Worm (Caenorhabditis elegans) whole organism, mixed stage, embryonic: Measurements from ENCODE around the gene C03G6.17.

Experiments
- M03D4.4 ChIP-seq: sonication (generic microtip); optimal IDR thresholded peaks from 2 replicates; lab custom pipeline; 2017; ENCODE audit warnings: mild to moderate bottlenecking, missing genetic modification characterization, missing compliant biosample characterization
- bed-3 ChIP-seq: fragments of 200-800 bp; sonication (Bioruptor generic); optimal IDR thresholded peaks from 3 replicates; lab custom pipeline; 2018; ENCODE audit warnings: mild to moderate bottlenecking, missing genetic modification characterization, moderate library complexity, missing compliant biosample characterization
- blmp-1 ChIP-seq: fragments of 150-350 bp; optimal IDR thresholded peaks from 2 replicates; lab custom pipeline; 2014; ENCODE audit warnings: missing biosample characterization, missing genetic modification characterization
- ceh-39 ChIP-seq: fragments of 150-350 bp; optimal IDR thresholded peaks from 2 replicates; lab custom pipeline; 2014; ENCODE audit warnings: missing biosample characterization, missing genetic modification characterization
- ceh-43 ChIP-seq: fragments of 200-800 bp; sonication (Bioruptor generic); optimal IDR thresholded peaks from 2 replicates; lab custom pipeline; 2018; ENCODE audit warnings: mild to moderate bottlenecking, missing genetic modification characterization, moderate library complexity, missing compliant biosample characterization
- ceh-83 ChIP-seq: fragments of 200-800 bp; sonication (Bioruptor generic); optimal IDR thresholded peaks from 2 replicates; lab custom pipeline; 2018; ENCODE audit warnings: mild to moderate bottlenecking, missing genetic modification characterization, missing compliant biosample characterization
- ces-1 ChIP-seq: fragments of 150-350 bp; optimal IDR thresholded peaks from 2 replicates; lab custom pipeline; 2014; ENCODE audit warnings: missing biosample characterization, missing genetic modification reagents, missing genetic modification characterization
- cnd-1 ChIP-seq: fragments of 200-800 bp; sonication (Bioruptor generic); optimal IDR thresholded peaks from 2 replicates; lab custom pipeline; 2018; ENCODE audit warnings: mild to moderate bottlenecking, missing genetic modification characterization, missing compliant biosample characterization
- drap-1 ChIP-seq: fragments of 200-800 bp; sonication (Bioruptor generic); optimal IDR thresholded peaks from 3 replicates; lab custom pipeline; 2018; ENCODE audit warnings: mild to moderate bottlenecking, missing genetic modification characterization, missing compliant biosample characterization
- elt-1 ChIP-seq: sonication (generic microtip); optimal IDR thresholded peaks from 2 replicates; lab custom pipeline; 2017; ENCODE audit warnings: missing genetic modification characterization, mild to moderate bottlenecking, missing compliant biosample characterization, antibody characterized with exemption, moderate library complexity, borderline replicate concordance; ENCODE audit not compliant: insufficient read depth
- elt-3 ChIP-seq: fragments of 150-350 bp; optimal IDR thresholded peaks from 2 replicates; lab custom pipeline; 2014; ENCODE audit warnings: missing biosample characterization, missing genetic modification characterization
- flh-1 ChIP-seq: fragments of 200-800 bp; sonication (Bioruptor generic); optimal IDR thresholded peaks from 2 replicates; lab custom pipeline; 2018; ENCODE audit warnings: mild to moderate bottlenecking, missing genetic modification characterization, moderate library complexity, missing compliant biosample characterization
- hlh-1 ChIP-seq: fragments of 150-350 bp; optimal IDR thresholded peaks from 2 replicates; lab custom pipeline; 2014; ENCODE audit warnings: missing biosample characterization, missing genetic modification reagents, missing genetic modification characterization
- lin-32 ChIP-seq: fragments of 200-800 bp; sonication (Bioruptor generic); optimal IDR thresholded peaks from 2 replicates; lab custom pipeline; 2018; ENCODE audit warnings: mild to moderate bottlenecking, missing genetic modification characterization, missing compliant biosample characterization
- lsy-2 ChIP-seq: fragments of 150-350 bp; optimal IDR thresholded peaks from 2 replicates; lab custom pipeline; 2014; ENCODE audit warnings: missing biosample characterization, missing genetic modification characterization
- mab-5 ChIP-seq: fragments of 150-350 bp; optimal IDR thresholded peaks from 2 replicates; lab custom pipeline; 2014; ENCODE audit warnings: missing biosample characterization, missing genetic modification characterization
- mep-1 ChIP-seq: fragments of 150-350 bp; optimal IDR thresholded peaks from 2 replicates; lab custom pipeline; 2017; ENCODE audit warnings: missing biosample characterization, missing genetic modification reagents, missing genetic modification characterization, inconsistent platforms
- mls-2 ChIP-seq: sonication (generic microtip); optimal IDR thresholded peaks from 2 replicates; lab custom pipeline; 2016; ENCODE audit warnings: mild to moderate bottlenecking, missing genetic modification characterization, moderate library complexity, missing compliant biosample characterization
- nhr-12 ChIP-seq: fragments of 150-350 bp; optimal IDR thresholded peaks from 2 replicates; lab custom pipeline; 2014; ENCODE audit warnings: missing biosample characterization, missing genetic modification characterization
- nhr-2 ChIP-seq: fragments of 150-350 bp; optimal IDR thresholded peaks from 2 replicates; lab custom pipeline; 2014; ENCODE audit warnings: missing biosample characterization, missing genetic modification characterization
- nhr-237 ChIP-seq: fragments of 150-350 bp; optimal IDR thresholded peaks from 2 replicates; lab custom pipeline; 2014; ENCODE audit warnings: missing biosample characterization, missing genetic modification characterization
- nhr-28 ChIP-seq: fragments of 150-350 bp; optimal IDR thresholded peaks from 2 replicates; lab custom pipeline; 2014; ENCODE audit warnings: missing biosample characterization, missing genetic modification characterization
- nhr-76 ChIP-seq: sonication (generic microtip); optimal IDR thresholded peaks from 2 replicates; lab custom pipeline; 2017; ENCODE audit warnings: missing biosample characterization, missing genetic modification characterization
- sem-2 ChIP-seq: fragments of 200-800 bp; sonication (Bioruptor generic); optimal IDR thresholded peaks from 2 replicates; lab custom pipeline; 2018; ENCODE audit warnings: mild to moderate bottlenecking, missing genetic modification characterization, missing compliant biosample characterization
- snpc-4 ChIP-seq: fragments of 150-350 bp; optimal IDR thresholded peaks from 2 replicates; lab custom pipeline; 2014; ENCODE audit warnings: missing biosample characterization, missing genetic modification characterization
- sptf-1 ChIP-seq: sonication (generic microtip); optimal IDR thresholded peaks from 2 replicates; lab custom pipeline; 2017; ENCODE audit warnings: mild to moderate bottlenecking, missing genetic modification characterization, moderate library complexity, missing compliant biosample characterization
- tbx-8 ChIP-seq: fragments of 200-800 bp; sonication (Bioruptor generic); optimal IDR thresholded peaks from 2 replicates; lab custom pipeline; 2018; ENCODE audit warnings: mild to moderate bottlenecking, missing genetic modification characterization, moderate library complexity, missing compliant biosample characterization
- unc-120 ChIP-seq: sonication (generic microtip); optimal IDR thresholded peaks from 2 replicates; lab custom pipeline; 2017; ENCODE audit warnings: missing genetic modification characterization, missing compliant biosample characterization; ENCODE audit not compliant: poor library complexity, severe bottlenecking
- unc-39 ChIP-seq: fragments of 150-350 bp; optimal IDR thresholded peaks from 2 replicates; lab custom pipeline; 2014; ENCODE audit warnings: missing biosample characterization, missing genetic modification characterization
- unc-62 ChIP-seq: fragments of 150-350 bp; optimal IDR thresholded peaks from 2 replicates; lab custom pipeline; 2014; ENCODE audit warnings: missing biosample characterization, missing genetic modification reagents, missing genetic modification characterization
- zip-8 ChIP-seq: fragments of 150-350 bp; optimal IDR thresholded peaks from 2 replicates; lab custom pipeline; 2014; ENCODE audit warnings: missing biosample characterization, missing genetic modification characterization
- ztf-11 ChIP-seq: fragments of 150-350 bp; optimal IDR thresholded peaks from 2 replicates; lab custom pipeline; 2014; ENCODE audit warnings: missing biosample characterization, missing genetic modification characterization

C03G6.17 gene

DNA sequence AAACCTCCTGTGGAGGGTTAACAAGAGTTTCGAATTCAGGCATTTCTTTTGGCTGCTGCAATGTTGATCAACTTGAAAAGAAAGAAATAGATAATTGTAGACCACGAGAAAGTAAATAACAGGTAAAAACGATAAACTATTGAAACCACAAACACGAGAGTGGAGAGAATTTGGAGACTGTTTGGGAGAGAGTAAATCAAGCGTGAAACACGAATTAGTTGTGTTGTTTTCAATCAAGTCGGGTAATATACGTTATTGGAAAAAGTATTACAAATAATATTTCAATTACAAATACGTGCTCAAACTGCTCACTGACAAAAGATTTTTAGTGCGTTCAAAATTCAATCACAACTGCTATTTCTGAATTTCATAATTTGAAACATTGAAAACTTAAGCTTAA is at the start of gene C03G6.17:
TSS of gene C03G6.17 (minus strand) at position 101 of the 400 bp plus-strand sequence.
- TF ChIP-seq nhr-76 (tag; lab: Kevin White, UChicago) (no peak), nhr-2 (tag; lab: Kevin White, UChicago) (no peak), mls-2 (tag; lab: Kevin White, UChicago) (no peak), zip-8 (no peak), nhr-28 (tag; lab: Kevin White, UChicago) (no peak), nhr-12 (tag; lab: Kevin White, UChicago) (no peak), ces-1 (GFP tag; lab: Kevin White, UChicago) (no peak), unc-62 (GFP tag; lab: Kevin White, UChicago) (no peak), lin-32 (GFP tag; lab: Kevin White, UChicago) (no peak), ceh-43 (GFP tag; lab: Kevin White, UChicago) (no peak), cnd-1 (tag; lab: Kevin White, UChicago) (no peak), drap-1 (GFP tag; lab: Kevin White, UChicago) (no peak), bed-3 (no peak), elt-1 (tag; lab: Kevin White, UChicago) (no peak), sptf-1 (no peak), M03D4.4 (tag; lab: Kevin White, UChicago) (no peak), elt-3 (tag; lab: Kevin White, UChicago) (no peak), mab-5 (tag; lab: Kevin White, UChicago) (no peak), unc-120 (tag; lab: Kevin White, UChicago) (no peak), ceh-83 (no peak)

DNA sequence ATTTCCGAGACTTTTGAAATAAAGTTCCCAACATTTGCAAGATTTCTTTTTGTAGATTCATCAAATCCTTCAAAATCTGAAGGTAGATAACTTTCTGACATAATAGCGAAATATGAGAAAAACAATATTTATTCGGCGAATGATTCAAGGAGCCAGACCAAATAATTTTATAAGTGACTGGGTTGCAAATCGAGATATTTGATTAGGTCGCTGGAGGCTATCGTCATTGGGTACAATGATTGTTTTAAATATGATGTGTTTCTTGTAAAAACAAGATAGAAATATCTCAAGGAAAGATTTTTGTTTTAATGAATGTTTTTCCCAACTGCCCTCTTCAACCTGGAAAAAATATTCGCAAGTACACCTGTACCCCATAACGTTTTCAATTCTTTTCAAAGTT is 48.0 kb upstream of the C03G6.17 start, which contains the start of gene srw-69:
TSS of gene srw-69 (minus strand) at position 101 of the 400 bp plus-strand sequence.
- TF ChIP-seq mab-5 (tag; lab: Kevin White, UChicago) (no peak), snpc-4 (tag; lab: Kevin White, UChicago) (no peak), M03D4.4 (tag; lab: Kevin White, UChicago) (no peak), elt-3 (tag; lab: Kevin White, UChicago) (no peak), flh-1 (GFP tag; lab: Kevin White, UChicago) (no peak), lin-32 (GFP tag; lab: Kevin White, UChicago) (no peak), unc-62 (GFP tag; lab: Kevin White, UChicago) (no peak)

DNA sequence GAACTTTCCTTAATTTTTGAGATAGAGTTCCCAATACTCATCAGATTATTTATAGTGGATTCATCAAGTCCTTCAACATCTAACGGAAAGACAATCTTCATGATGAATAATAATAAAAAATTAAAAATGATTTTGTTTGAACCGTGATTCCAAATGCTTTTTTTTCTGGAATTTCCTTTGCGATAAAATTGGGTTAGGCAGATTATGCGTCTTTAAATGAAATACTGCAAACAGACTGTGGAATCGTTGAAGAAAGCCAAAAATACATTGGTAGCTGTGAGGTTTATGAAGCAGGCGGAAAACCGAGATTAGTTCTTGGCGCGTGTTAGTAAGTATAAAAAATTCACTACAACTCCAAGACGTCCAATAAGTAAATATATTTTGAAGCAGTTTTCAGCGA is 45.7 kb upstream of the C03G6.17 start, which contains the start of gene srw-68:
TSS of gene srw-68 (minus strand) at position 101 of the 400 bp plus-strand sequence.
- TF ChIP-seq M03D4.4 (tag; lab: Kevin White, UChicago): no peak
- no peak for TF ChIP-seq nhr-76 (tag; lab: Kevin White, UChicago)
- no peak for TF ChIP-seq mab-5 (tag; lab: Kevin White, UChicago)
- no peak for TF ChIP-seq tbx-8
- TF ChIP-seq nhr-237: no peak
- TF ChIP-seq lin-32 (GFP tag; lab: Kevin White, UChicago): no peak
- no peak for TF ChIP-seq ces-1 (GFP tag; lab: Kevin White, UChicago)
- TF ChIP-seq sem-2: no peak
- no peak for TF ChIP-seq lsy-2
- TF ChIP-seq mep-1 (tag; lab: Kevin White, UChicago): no peak
- TF ChIP-seq ztf-11 (tag; lab: Kevin White, UChicago): no peak
- no peak for TF ChIP-seq sptf-1
- no peak for TF ChIP-seq snpc-4 (tag; lab: Kevin White, UChicago)
- no peak for TF ChIP-seq cnd-1 (tag; lab: Kevin White, UChicago)
- no peak for TF ChIP-seq nhr-28 (tag; lab: Kevin White, UChicago)

DNA sequence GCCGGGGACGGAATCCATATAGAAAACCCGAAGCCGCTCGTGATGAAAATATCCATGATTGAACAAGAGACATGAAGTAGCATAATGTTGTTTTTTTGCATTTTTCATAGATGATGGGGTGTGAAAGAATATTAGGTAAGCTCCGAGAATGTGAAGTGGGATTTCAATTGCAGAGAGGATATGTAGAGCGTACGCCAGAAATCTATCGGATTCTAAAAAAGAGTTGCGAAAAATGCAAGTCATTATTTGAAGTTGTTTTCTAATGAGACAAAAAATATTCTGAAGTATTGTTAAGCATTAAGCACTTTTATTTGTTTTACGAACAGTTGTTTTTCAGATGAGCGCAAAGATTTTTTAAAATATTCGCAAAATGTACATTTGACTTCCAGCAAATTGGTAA is 43.4 kb upstream of the C03G6.17 start, which contains the start of gene F18E3.10:
TSS of gene F18E3.10 (minus strand) at position 101 of the 400 bp plus-strand sequence.
- no peak for TF ChIP-seq drap-1 (GFP tag; lab: Kevin White, UChicago)
- TF ChIP-seq M03D4.4 (tag; lab: Kevin White, UChicago): no peak
- TF ChIP-seq nhr-28 (tag; lab: Kevin White, UChicago): no peak
- no peak for TF ChIP-seq ces-1 (GFP tag; lab: Kevin White, UChicago)
- no peak for TF ChIP-seq unc-39 (tag; lab: Kevin White, UChicago)
- TF ChIP-seq ceh-39 (tag; lab: Kevin White, UChicago): no peak
- TF ChIP-seq nhr-76 (tag; lab: Kevin White, UChicago): no peak
- no peak for TF ChIP-seq ceh-83

DNA sequence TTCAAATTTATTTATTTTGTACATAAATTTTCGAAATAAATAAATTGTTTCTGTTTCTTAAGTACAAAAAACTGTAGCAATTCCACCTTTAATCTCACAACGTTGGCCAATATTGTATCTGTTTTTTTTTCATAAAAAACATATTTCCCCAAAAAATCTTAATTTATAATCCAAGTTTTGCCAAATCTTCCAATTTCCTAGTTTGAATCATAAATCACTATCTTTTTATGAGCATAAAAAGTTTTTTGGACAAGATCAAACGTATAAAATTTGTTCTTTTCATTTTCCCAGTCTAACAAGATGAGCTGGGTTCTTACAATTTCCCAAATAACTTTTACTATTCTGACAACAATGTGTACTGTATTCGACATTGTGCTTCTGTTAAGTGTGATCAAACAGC is 39.3 kb upstream of the C03G6.17 start, which contains the start of gene srxa-4:
TSS of gene srxa-4 (plus strand) at position 301 of the 400 bp plus-strand sequence.
- TF ChIP-seq tbx-8 (no peak), bed-3 (no peak), M03D4.4 (tag; lab: Kevin White, UChicago) (no peak), sptf-1 (no peak), zip-8 (no peak), hlh-1 (tag; lab: Kevin White, UChicago) (no peak), nhr-12 (tag; lab: Kevin White, UChicago) (no peak), cnd-1 (tag; lab: Kevin White, UChicago) (no peak), mab-5 (tag; lab: Kevin White, UChicago) (no peak), blmp-1 (no peak)
- TF ChIP-seq, all 35 proteins: peak for 0
